Worm (Caenorhabditis elegans) whole organism, midembryonic: Measurements from ENCODE around the gene cox-16.
A peak's percentile ranks its signal among the peaks of the same experiment; 100 is the strongest.

Experiments used
- T22C8.4 ChIP-seq: fragments of 200-800 bp; sonication (Bioruptor generic); IDR thresholded peaks from 2 replicates; pipeline ENCODE4 v1.3.6; 2022; ENCODE audit warnings: missing genetic modification characterization, missing compliant biosample characterization
- cog-1 ChIP-seq: sonication (generic microtip); optimal IDR thresholded peaks from 2 replicates; lab custom pipeline; 2016; ENCODE audit warnings: missing genetic modification characterization, missing compliant biosample characterization
- flt-1 ChIP-seq: fragments of 200-800 bp; sonication (Bioruptor generic); IDR thresholded peaks from 2 replicates; pipeline ENCODE4 v1.3.6; 2022; ENCODE audit warnings: missing genetic modification characterization, missing compliant biosample characterization
- klf-2 ChIP-seq: fragments of 200-800 bp; sonication (Bioruptor generic); conservative IDR thresholded peaks from 2 replicates; pipeline ENCODE4 v1.3.6; 2022; ENCODE audit warnings: missing genetic modification reagents, missing genetic modification characterization, missing compliant biosample characterization
- med-1 ChIP-seq: sonication (generic microtip); optimal IDR thresholded peaks from 2 replicates; lab custom pipeline; 2017; ENCODE audit warnings: missing genetic modification characterization, mild to moderate bottlenecking, missing compliant biosample characterization, antibody characterized with exemption, missing genetic modification reagents; ENCODE audit not compliant: insufficient read depth
- ref-1 ChIP-seq: fragments of 200-800 bp; sonication (Bioruptor generic); conservative IDR thresholded peaks from 2 replicates; pipeline ENCODE4 v1.3.6; 2022; ENCODE audit warnings: missing genetic modification reagents, missing genetic modification characterization, missing compliant biosample characterization
- tab-1 ChIP-seq: fragments of 200-800 bp; sonication (Bioruptor generic); IDR thresholded peaks from 2 replicates; pipeline ENCODE4 v1.3.6; 2022; ENCODE audit warnings: missing genetic modification characterization, missing compliant biosample characterization
- ztf-23 ChIP-seq: fragments of 200-800 bp; sonication (Bioruptor generic); IDR thresholded peaks from 2 replicates; pipeline ENCODE4 v1.3.6; 2022; ENCODE audit warnings: missing genetic modification reagents, missing genetic modification characterization, missing compliant biosample characterization
- ztf-29 ChIP-seq: fragments of 200-800 bp; sonication (Bioruptor generic); IDR thresholded peaks from 2 replicates; pipeline ENCODE4 v1.3.6; 2022; ENCODE audit warnings: missing genetic modification reagents, missing genetic modification characterization, missing compliant biosample characterization

cox-16 gene

ce11 chrV:5536240-5536811 is at the start of gene cox-16, which contains the start of gene syp-2:
Gene cox-16 (minus strand): TSS chrV:5536243.
Gene syp-2 (plus strand): TSS chrV:5536487.
- no peak for TF ChIP-seq T22C8.4 (GFP tag; lab: Robert Waterston, UW)
- no peak for TF ChIP-seq tab-1 (GFP tag; lab: Robert Waterston, UW)
- TF ChIP-seq cog-1 (tag; lab: Kevin White, UChicago), result no peak
- no peak for TF ChIP-seq flt-1 (GFP tag; lab: Robert Waterston, UW)
- TF ChIP-seq ztf-23, result no peak
- no peak for TF ChIP-seq ztf-29 (GFP tag; lab: Robert Waterston, UW)
- no peak for TF ChIP-seq ref-1 (GFP tag; lab: Robert Waterston, UW)
- TF ChIP-seq med-1, result no peak
- TF ChIP-seq klf-2 (GFP tag; lab: Robert Waterston, UW), result no peak

ce11 chrV:5584833-5585232 is 48.8 kb upstream of the cox-16 start, which contains the start of gene CD4.11:
Gene CD4.11 (plus strand): TSS chrV:5585133.
- no peak for TF ChIP-seq flt-1 (GFP tag; lab: Robert Waterston, UW)
- TF ChIP-seq med-1, result no peak
- no peak for TF ChIP-seq tab-1 (GFP tag; lab: Robert Waterston, UW)
- TF ChIP-seq T22C8.4 (GFP tag; lab: Robert Waterston, UW), result no peak
- no peak for TF ChIP-seq ztf-23
- no peak for TF ChIP-seq ref-1 (GFP tag; lab: Robert Waterston, UW)
- TF ChIP-seq ztf-29 (GFP tag; lab: Robert Waterston, UW), result no peak
- TF ChIP-seq cog-1 (tag; lab: Kevin White, UChicago), result no peak
- no peak for TF ChIP-seq klf-2 (GFP tag; lab: Robert Waterston, UW)

- TF ChIP-seq klf-2 (GFP tag; lab: Robert Waterston, UW), result no peak
- TF ChIP-seq tab-1 (GFP tag; lab: Robert Waterston, UW), result no peak
- no peak for TF ChIP-seq ztf-23
- TF ChIP-seq ref-1 (GFP tag; lab: Robert Waterston, UW), result no peak
- no peak for TF ChIP-seq cog-1 (tag; lab: Kevin White, UChicago)
- no peak for TF ChIP-seq med-1
- no peak for TF ChIP-seq flt-1 (GFP tag; lab: Robert Waterston, UW)
- TF ChIP-seq ztf-29 (GFP tag; lab: Robert Waterston, UW), result no peak
- no peak for TF ChIP-seq T22C8.4 (GFP tag; lab: Robert Waterston, UW)
Observed at ce11 chrV:5584293-5584776, 48.3 kb upstream of the cox-16 start, which contains the start of gene pas-6. Gene pas-6 (minus strand): TSS chrV:5584343.

- no peak for TF ChIP-seq klf-2 (GFP tag; lab: Robert Waterston, UW)
- TF ChIP-seq ztf-29 (GFP tag; lab: Robert Waterston, UW), result no peak
- no peak for TF ChIP-seq T22C8.4 (GFP tag; lab: Robert Waterston, UW)
- TF ChIP-seq cog-1 (tag; lab: Kevin White, UChicago), result no peak
- no peak for TF ChIP-seq flt-1 (GFP tag; lab: Robert Waterston, UW)
- no peak for TF ChIP-seq ref-1 (GFP tag; lab: Robert Waterston, UW)
- no peak for TF ChIP-seq med-1
- TF ChIP-seq ztf-23, result no peak
- TF ChIP-seq tab-1 (GFP tag; lab: Robert Waterston, UW), result no peak
Observed at ce11 chrV:5582860-5583259, 46.8 kb upstream of the cox-16 start.

- TF ChIP-seq tab-1 (GFP tag; lab: Robert Waterston, UW) (no peak), ztf-23 (no peak), cog-1 (tag; lab: Kevin White, UChicago) (no peak), ztf-29 (GFP tag; lab: Robert Waterston, UW) (no peak), flt-1 (GFP tag; lab: Robert Waterston, UW) (no peak), T22C8.4 (GFP tag; lab: Robert Waterston, UW) (no peak), med-1 (no peak), klf-2 (GFP tag; lab: Robert Waterston, UW) (no peak), ref-1 (GFP tag; lab: Robert Waterston, UW) (no peak)
Observed at ce11 chrV:5582308-5582707, 46.3 kb upstream of the cox-16 start.

- TF ChIP-seq cog-1 (tag; lab: Kevin White, UChicago) (no peak), ztf-29 (GFP tag; lab: Robert Waterston, UW) (no peak), ztf-23 (no peak), med-1 (no peak), T22C8.4 (GFP tag; lab: Robert Waterston, UW) (no peak), tab-1 (GFP tag; lab: Robert Waterston, UW) (no peak), ref-1 (GFP tag; lab: Robert Waterston, UW) (no peak), flt-1 (GFP tag; lab: Robert Waterston, UW) (no peak), klf-2 (GFP tag; lab: Robert Waterston, UW) (no peak)
Observed at ce11 chrV:5581312-5581711, 45.3 kb upstream of the cox-16 start, which contains the start of gene klc-2. Gene klc-2 (minus strand): TSS chrV:5581412.

ce11 chrV:5580517-5580916 is 44.5 kb upstream of the cox-16 start:
- TF ChIP-seq cog-1 (tag; lab: Kevin White, UChicago) (peak; percentile 73), ref-1 (GFP tag; lab: Robert Waterston, UW) (no peak), klf-2 (GFP tag; lab: Robert Waterston, UW) (no peak), ztf-29 (GFP tag; lab: Robert Waterston, UW) (0 out of 2 replicates have a peak, but pooled peaks have one; percentile 19), T22C8.4 (GFP tag; lab: Robert Waterston, UW) (peak; percentile 79), tab-1 (GFP tag; lab: Robert Waterston, UW) (no peak)

ce11 chrV:5579666-5580065 is 43.6 kb upstream of the cox-16 start:
- TF ChIP-seq cog-1 (tag; lab: Kevin White, UChicago), result no peak
- no peak for TF ChIP-seq ref-1 (GFP tag; lab: Robert Waterston, UW)
- TF ChIP-seq tab-1 (GFP tag; lab: Robert Waterston, UW), result no peak
- TF ChIP-seq ztf-23, result no peak
- TF ChIP-seq ztf-29 (GFP tag; lab: Robert Waterston, UW), result no peak
- no peak for TF ChIP-seq med-1
- no peak for TF ChIP-seq flt-1 (GFP tag; lab: Robert Waterston, UW)
- TF ChIP-seq T22C8.4 (GFP tag; lab: Robert Waterston, UW), result no peak
- TF ChIP-seq klf-2 (GFP tag; lab: Robert Waterston, UW), result no peak

- TF ChIP-seq cog-1 (tag; lab: Kevin White, UChicago), result no peak
- no peak for TF ChIP-seq tab-1 (GFP tag; lab: Robert Waterston, UW)
- TF ChIP-seq med-1, result no peak
- no peak for TF ChIP-seq ref-1 (GFP tag; lab: Robert Waterston, UW)
- TF ChIP-seq flt-1 (GFP tag; lab: Robert Waterston, UW), result no peak
- no peak for TF ChIP-seq klf-2 (GFP tag; lab: Robert Waterston, UW)
- TF ChIP-seq ztf-29 (GFP tag; lab: Robert Waterston, UW), result no peak
- TF ChIP-seq T22C8.4 (GFP tag; lab: Robert Waterston, UW), result no peak
- TF ChIP-seq ztf-23, result no peak
Observed at ce11 chrV:5576008-5576407, 40.0 kb upstream of the cox-16 start.
